Worm (Caenorhabditis elegans) whole organism, late embryonic: ENCODE measurements around the gene spex-3.
A peak's percentile ranks its signal among the peaks of the same experiment; 100 is the strongest.

Source experiments
- F13H6.1 ChIP-seq: sonication (generic microtip); optimal IDR thresholded peaks from 2 replicates; lab custom pipeline; 2016; ENCODE audit warnings: missing genetic modification characterization, missing compliant biosample characterization
- K02D7.2 ChIP-seq: sonication (generic microtip); optimal IDR thresholded peaks from 2 replicates; lab custom pipeline; 2017; ENCODE audit warnings: mild to moderate bottlenecking, missing genetic modification characterization, missing compliant biosample characterization
- K09A11.1 ChIP-seq: sonication (generic microtip); optimal IDR thresholded peaks from 2 replicates; lab custom pipeline; 2017; ENCODE audit warnings: antibody characterized with exemption, mild to moderate bottlenecking, missing genetic modification characterization, missing compliant biosample characterization; ENCODE audit not compliant: insufficient read depth
- Y22D7AL.16 ChIP-seq: sonication (generic microtip); optimal IDR thresholded peaks from 2 replicates; lab custom pipeline; 2016; ENCODE audit warnings: missing genetic modification characterization, missing compliant biosample characterization
- ahr-1 ChIP-seq: sonication (generic microtip); optimal IDR thresholded peaks from 2 replicates; lab custom pipeline; 2016; ENCODE audit warnings: missing genetic modification characterization, missing compliant biosample characterization
- ama-1 ChIP-seq: fragments of 150-350 bp; optimal IDR thresholded peaks from 2 replicates; lab custom pipeline; 2014
- ceh-18 ChIP-seq: sonication (generic microtip); optimal IDR thresholded peaks from 2 replicates; lab custom pipeline; 2016; ENCODE audit warnings: missing genetic modification characterization, missing compliant biosample characterization
- ceh-22 ChIP-seq: sonication (generic microtip); optimal IDR thresholded peaks from 2 replicates; lab custom pipeline; 2017; ENCODE audit warnings: missing biosample characterization, missing genetic modification characterization
- ceh-30 ChIP-seq: fragments of 150-350 bp; optimal IDR thresholded peaks from 2 replicates; lab custom pipeline; 2014; ENCODE audit warnings: missing biosample characterization, missing genetic modification characterization
- ceh-34 ChIP-seq: sonication (generic microtip); optimal IDR thresholded peaks from 2 replicates; lab custom pipeline; 2016; ENCODE audit warnings: mild to moderate bottlenecking, missing genetic modification characterization, missing compliant biosample characterization
- ceh-48 ChIP-seq: sonication (generic microtip); optimal IDR thresholded peaks from 2 replicates; lab custom pipeline; 2016; ENCODE audit warnings: missing genetic modification characterization, inconsistent platforms, missing compliant biosample characterization
- ceh-9 ChIP-seq: sonication (generic microtip); optimal IDR thresholded peaks from 2 replicates; lab custom pipeline; 2016; ENCODE audit warnings: mild to moderate bottlenecking, missing genetic modification characterization, inconsistent platforms, missing compliant biosample characterization
- che-1 ChIP-seq: sonication (generic microtip); optimal IDR thresholded peaks from 2 replicates; lab custom pipeline; 2016; ENCODE audit warnings: mild to moderate bottlenecking, missing genetic modification characterization, missing compliant biosample characterization
- dmd-4 ChIP-seq: sonication (generic microtip); optimal IDR thresholded peaks from 2 replicates; lab custom pipeline; 2016; ENCODE audit warnings: borderline replicate concordance, missing genetic modification characterization, missing compliant biosample characterization
- dve-1 ChIP-seq: sonication (generic microtip); optimal IDR thresholded peaks from 2 replicates; lab custom pipeline; 2017; ENCODE audit warnings: antibody characterized with exemption, mild to moderate bottlenecking, missing genetic modification characterization, missing compliant biosample characterization
- elt-2 ChIP-seq: sonication (generic microtip); optimal IDR thresholded peaks from 2 replicates; lab custom pipeline; 2016; ENCODE audit warnings: missing genetic modification reagents, missing genetic modification characterization, missing compliant biosample characterization
- elt-4 ChIP-seq: sonication (generic microtip); optimal IDR thresholded peaks from 2 replicates; lab custom pipeline; 2016; ENCODE audit warnings: missing genetic modification characterization, missing compliant biosample characterization
- eyg-1 ChIP-seq: sonication (generic microtip); optimal IDR thresholded peaks from 2 replicates; lab custom pipeline; 2016; ENCODE audit warnings: missing genotype, missing genetic modification characterization, missing compliant biosample characterization
- gmeb-2 ChIP-seq: sonication (generic microtip); optimal IDR thresholded peaks from 2 replicates; lab custom pipeline; 2016; ENCODE audit warnings: missing genetic modification characterization, inconsistent platforms, missing compliant biosample characterization
- hlh-13 ChIP-seq: fragments of 200-800 bp; sonication (Bioruptor generic); optimal IDR thresholded peaks from 2 replicates; lab custom pipeline; 2018; ENCODE audit warnings: mild to moderate bottlenecking, missing genetic modification characterization, missing compliant biosample characterization
- hlh-15 ChIP-seq: sonication (generic microtip); optimal IDR thresholded peaks from 2 replicates; lab custom pipeline; 2016; ENCODE audit warnings: missing genetic modification characterization, missing compliant biosample characterization
- hlh-30 ChIP-seq: sonication (generic microtip); optimal IDR thresholded peaks from 2 replicates; lab custom pipeline; 2017; ENCODE audit warnings: antibody characterized with exemption, missing genetic modification characterization, missing compliant biosample characterization; ENCODE audit not compliant: insufficient read depth
- hlh-6 ChIP-seq: sonication (generic microtip); optimal IDR thresholded peaks from 2 replicates; lab custom pipeline; 2016; ENCODE audit warnings: missing genotype, missing genetic modification characterization, missing compliant biosample characterization
- hlh-8 ChIP-seq: sonication (generic microtip); optimal IDR thresholded peaks from 2 replicates; lab custom pipeline; 2016; ENCODE audit warnings: missing genotype, missing genetic modification characterization, missing compliant biosample characterization
- lim-6 ChIP-seq: sonication (generic microtip); optimal IDR thresholded peaks from 2 replicates; lab custom pipeline; 2016; ENCODE audit warnings: missing genetic modification characterization, missing compliant biosample characterization
- madf-2 ChIP-seq: sonication (generic microtip); optimal IDR thresholded peaks from 2 replicates; lab custom pipeline; 2017; ENCODE audit warnings: missing genetic modification characterization, missing compliant biosample characterization
- mec-3 ChIP-seq: sonication (generic microtip); optimal IDR thresholded peaks from 2 replicates; lab custom pipeline; 2016; ENCODE audit warnings: borderline replicate concordance, missing genetic modification characterization, missing compliant biosample characterization
- npax-4 ChIP-seq: sonication (generic microtip); optimal IDR thresholded peaks from 2 replicates; lab custom pipeline; 2016; ENCODE audit warnings: missing genetic modification characterization, missing compliant biosample characterization
- pag-3 ChIP-seq: sonication (generic microtip); optimal IDR thresholded peaks from 2 replicates; lab custom pipeline; 2016; ENCODE audit warnings: missing compliant biosample characterization, missing genetic modification characterization, borderline replicate concordance
- pax-1 ChIP-seq: fragments of 150-350 bp; optimal IDR thresholded peaks from 2 replicates; lab custom pipeline; 2014; ENCODE audit warnings: missing biosample characterization, missing genetic modification characterization
- pha-2 ChIP-seq: sonication (generic microtip); optimal IDR thresholded peaks from 2 replicates; lab custom pipeline; 2017; ENCODE audit warnings: mild to moderate bottlenecking, missing genetic modification characterization, missing compliant biosample characterization
- pha-4 ChIP-seq: fragments of 150-350 bp; optimal IDR thresholded peaks from 2 replicates; lab custom pipeline; 2018; ENCODE audit warnings: missing biosample characterization, missing genetic modification reagents, missing genetic modification characterization
- pqm-1 ChIP-seq: sonication (generic microtip); optimal IDR thresholded peaks from 2 replicates; lab custom pipeline; 2016; ENCODE audit warnings: missing genetic modification characterization, missing compliant biosample characterization
- ref-2 ChIP-seq: sonication (generic microtip); optimal IDR thresholded peaks from 2 replicates; lab custom pipeline; 2016; ENCODE audit warnings: missing genetic modification characterization, missing compliant biosample characterization
- sox-2 ChIP-seq: fragments of 200-800 bp; sonication (Bioruptor generic); IDR thresholded peaks from 2 replicates; pipeline ENCODE4 v1.3.6; 2022; ENCODE audit warnings: missing genetic modification reagents, missing genetic modification characterization, missing compliant biosample characterization
- sox-4 ChIP-seq: sonication (generic microtip); optimal IDR thresholded peaks from 2 replicates; lab custom pipeline; 2017; ENCODE audit warnings: mild to moderate bottlenecking, missing genetic modification characterization, inconsistent platforms, missing compliant biosample characterization
- syd-9 ChIP-seq: sonication (generic microtip); optimal IDR thresholded peaks from 2 replicates; lab custom pipeline; 2016; ENCODE audit warnings: mild to moderate bottlenecking, missing genetic modification characterization, moderate library complexity, missing compliant biosample characterization
- tbx-7 ChIP-seq: sonication (generic microtip); optimal IDR thresholded peaks from 2 replicates; lab custom pipeline; 2016; ENCODE audit warnings: missing genotype, missing genetic modification characterization, missing compliant biosample characterization
- ttx-3 ChIP-seq: sonication (generic microtip); optimal IDR thresholded peaks from 2 replicates; lab custom pipeline; 2016; ENCODE audit warnings: missing genetic modification reagents, missing genetic modification characterization, missing compliant biosample characterization
- unc-42 ChIP-seq: sonication (generic microtip); optimal IDR thresholded peaks from 2 replicates; lab custom pipeline; 2016; ENCODE audit warnings: missing genotype, missing genetic modification characterization, missing compliant biosample characterization
- unc-55 ChIP-seq: sonication (generic microtip); optimal IDR thresholded peaks from 2 replicates; lab custom pipeline; 2017; ENCODE audit warnings: missing biosample characterization, missing genetic modification reagents, missing genetic modification characterization
- zip-5 ChIP-seq: sonication (generic microtip); optimal IDR thresholded peaks from 2 replicates; lab custom pipeline; 2016; ENCODE audit warnings: missing genetic modification characterization, missing compliant biosample characterization

Gene spex-3

DNA sequence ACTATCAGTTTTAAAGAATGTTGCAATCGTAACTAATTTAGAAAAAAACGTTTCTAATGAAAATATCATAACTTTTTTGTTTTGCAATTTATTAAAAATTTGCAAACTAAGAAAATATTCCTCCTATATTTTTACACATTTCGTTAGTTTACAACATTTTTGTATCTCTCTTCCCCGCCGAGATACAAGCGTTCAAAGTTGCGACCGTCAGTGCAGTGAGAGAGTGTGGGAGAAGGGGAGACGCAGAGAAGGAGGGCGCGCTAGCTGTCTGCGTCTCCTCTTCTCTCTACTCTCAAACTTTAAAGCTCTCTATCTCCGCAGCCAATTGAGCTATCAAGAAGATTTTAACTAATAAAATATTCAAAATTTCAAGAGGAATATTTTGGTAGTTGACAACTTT lies 21.8 kb downstream of the spex-3 start:
- no peak for TF ChIP-seq ceh-48
- TF ChIP-seq hlh-13 (GFP tag; lab: Kevin White, UChicago), result no peak

DNA sequence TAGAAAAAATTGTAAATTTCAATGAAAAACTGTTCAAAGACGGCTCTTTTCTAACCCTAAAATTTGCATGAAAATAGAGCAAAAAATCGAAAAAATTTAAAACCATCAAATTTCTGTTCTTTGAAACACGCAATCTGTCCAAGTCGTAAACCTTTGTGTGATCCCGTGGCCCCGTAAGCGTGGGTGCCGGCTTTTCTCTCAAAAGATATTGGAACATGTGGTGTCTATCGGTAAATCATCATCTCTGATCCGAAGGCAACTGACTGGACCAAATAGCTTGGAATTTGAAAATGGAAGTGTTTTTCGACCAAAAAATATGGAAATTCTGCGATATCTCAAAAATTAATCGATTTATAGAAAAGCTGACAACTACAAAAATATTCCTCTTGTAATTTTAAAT lies 23.6 kb downstream of the spex-3 start:
- TF ChIP-seq dve-1 (tag; lab: Kevin White, UChicago) (no peak), eyg-1 (tag; lab: Kevin White, UChicago) (no peak), Y22D7AL.16 (no peak), ceh-18 (tag; lab: Kevin White, UChicago) (peak; percentile 34), mec-3 (no peak), elt-4 (no peak), gmeb-2 (tag; lab: Kevin White, UChicago) (no peak), ama-1 (lab: Kevin White, UChicago) (no peak), F13H6.1 (tag; lab: Kevin White, UChicago) (no peak)

DNA sequence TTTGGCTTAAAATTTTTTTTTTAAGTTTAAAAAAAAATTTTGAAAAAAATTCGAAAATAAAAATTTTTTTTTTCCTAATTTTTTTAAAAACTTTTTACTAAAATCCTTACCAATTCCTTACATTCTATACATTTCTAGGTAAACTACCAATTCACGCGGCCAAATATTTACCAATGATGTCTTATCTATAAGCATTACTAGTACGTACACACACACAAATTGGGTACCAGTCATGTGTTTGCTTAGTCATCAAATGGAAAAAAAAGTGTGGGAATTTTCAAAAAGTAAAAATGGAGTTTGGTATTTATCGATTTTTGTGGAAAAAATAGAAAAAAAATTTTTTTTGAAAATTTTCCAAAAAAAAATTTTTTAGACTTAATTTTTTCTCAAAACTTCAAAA lies 25.6 kb downstream of the spex-3 start, which contains the start of gene Y22D7AR.6:
Gene Y22D7AR.6 (minus strand): TSS at position 134 of the 400 bp plus-strand sequence.
- TF ChIP-seq ttx-3 (tag; lab: Kevin White, UChicago), result no peak
- TF ChIP-seq pqm-1 (tag; lab: Kevin White, UChicago), result no peak
- TF ChIP-seq unc-42 (tag; lab: Kevin White, UChicago), result no peak
- TF ChIP-seq K09A11.1 (tag; lab: Kevin White, UChicago), result no peak
- TF ChIP-seq unc-55, result no peak

DNA sequence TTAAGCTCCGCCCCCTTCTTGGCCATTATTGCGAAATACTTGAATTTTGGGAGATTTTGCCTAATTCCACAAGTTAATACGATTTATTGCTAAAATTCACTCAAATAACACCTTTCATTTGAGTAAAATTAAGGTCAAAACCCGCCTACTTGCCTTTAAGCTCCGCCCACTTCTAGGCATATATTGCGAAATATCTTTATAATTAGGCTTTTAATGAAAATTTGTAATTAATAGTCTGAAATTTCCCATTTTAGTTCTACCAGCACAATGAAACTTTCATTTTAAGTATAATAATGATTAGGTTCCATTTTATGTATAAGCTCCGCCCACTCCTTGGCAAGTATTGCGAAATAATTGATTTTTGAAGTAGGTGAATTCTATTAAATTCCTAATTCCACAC lies 27.5 kb downstream of the spex-3 start:
- TF ChIP-seq pag-3 (tag; lab: Kevin White, UChicago) (no peak), ref-2 (tag; lab: Kevin White, UChicago) (no peak), hlh-8 (no peak), madf-2 (tag; lab: Kevin White, UChicago) (no peak), hlh-15 (tag; lab: Kevin White, UChicago) (no peak), zip-5 (tag; lab: Kevin White, UChicago) (no peak), ceh-22 (tag; lab: Kevin White, UChicago) (no peak), ceh-9 (tag; lab: Kevin White, UChicago) (no peak), hlh-6 (tag; lab: Kevin White, UChicago) (no peak), ttx-3 (tag; lab: Kevin White, UChicago) (no peak), pax-1 (no peak), syd-9 (tag; lab: Kevin White, UChicago) (no peak), lim-6 (tag; lab: Kevin White, UChicago) (no peak), ama-1 (lab: Kevin White, UChicago) (no peak), elt-2 (tag; lab: Kevin White, UChicago) (no peak), pha-2 (tag; lab: Kevin White, UChicago) (no peak)
- TF ChIP-seq, all 69 proteins: peak for 0

DNA sequence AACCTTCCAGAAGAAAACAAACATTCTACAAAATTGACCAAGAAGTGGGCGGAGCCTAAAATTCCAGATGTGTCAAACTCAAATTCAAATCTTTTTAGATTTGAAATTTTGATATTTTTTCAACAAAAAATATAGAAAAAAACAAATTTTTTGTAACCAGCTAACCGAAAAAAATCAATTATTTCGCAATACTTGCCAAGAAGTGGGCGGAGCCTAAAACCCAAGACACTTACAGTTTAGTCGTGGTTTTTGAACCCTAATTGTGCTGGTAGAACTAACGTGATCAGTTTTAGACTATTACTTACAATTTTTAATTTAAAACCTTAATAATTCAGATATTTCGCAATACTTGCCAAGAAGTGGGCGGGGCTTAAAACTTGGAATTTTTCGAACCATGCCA lies 28.9 kb downstream of the spex-3 start:
- no peak for TF ChIP-seq ahr-1 (tag; lab: Kevin White, UChicago)
- TF ChIP-seq ceh-34, result no peak
- TF ChIP-seq ttx-3 (tag; lab: Kevin White, UChicago), result no peak
- no peak for TF ChIP-seq sox-4 (tag; lab: Kevin White, UChicago)
- no peak for TF ChIP-seq dmd-4 (tag; lab: Kevin White, UChicago)
- TF ChIP-seq pha-4 (tag; lab: Kevin White, UChicago), result no peak
- no peak for TF ChIP-seq tbx-7 (tag; lab: Kevin White, UChicago)
- no peak for TF ChIP-seq mec-3
- no peak for TF ChIP-seq madf-2 (tag; lab: Kevin White, UChicago)
- no peak for TF ChIP-seq K02D7.2 (tag; lab: Kevin White, UChicago)
- TF ChIP-seq ama-1 (lab: Kevin White, UChicago), result no peak
- no peak for TF ChIP-seq ceh-18 (tag; lab: Kevin White, UChicago)
- TF ChIP-seq npax-4 (tag; lab: Kevin White, UChicago), result no peak
- no peak for TF ChIP-seq che-1 (tag; lab: Kevin White, UChicago)
- no peak for TF ChIP-seq unc-55
- TF ChIP-seq sox-2 (GFP tag; lab: Robert Waterston, UW), result no peak
- no peak for TF ChIP-seq ceh-30 (tag; lab: Kevin White, UChicago)
- no peak for TF ChIP-seq hlh-30
- TF ChIP-seq, all 69 proteins: peak for 0
